Worm (Caenorhabditis elegans) whole organism, L3 larva: ENCODE measurements around the gene H06H21.8.

Source experiments
- aly-2 ChIP-seq: fragments of 150-350 bp; optimal IDR thresholded peaks from 2 replicates; lab custom pipeline; 2014; ENCODE audit warnings: missing biosample characterization, missing genetic modification characterization
- ama-1 ChIP-seq: fragments of 150-350 bp; optimal IDR thresholded peaks from 2 replicates; lab custom pipeline; 2018
- ceh-9 ChIP-seq: sonication (generic microtip); optimal IDR thresholded peaks from 2 replicates; lab custom pipeline; 2018; ENCODE audit warnings: missing biosample characterization, missing genetic modification characterization
- egl-27 ChIP-seq: sonication (generic microtip); optimal IDR thresholded peaks from 4 replicates; lab custom pipeline; 2017; ENCODE audit warnings: missing biosample characterization, missing genetic modification reagents, missing genetic modification characterization
- egl-5 ChIP-seq: fragments of 150-350 bp; optimal IDR thresholded peaks from 2 replicates; lab custom pipeline; 2017; ENCODE audit warnings: missing biosample characterization, missing genetic modification reagents, missing genetic modification characterization, inconsistent platforms
- elt-3 ChIP-seq, 3 experiments: fragments of 150-350 bp in 1 of 3; sonication (generic microtip) in 2 of 3; optimal IDR thresholded peaks; 2 replicates in 2 of 3; 4 replicates in 1 of 3; lab custom pipeline; 2014 to 2017; ENCODE audit warnings: missing biosample characterization in 3 of 3, missing genetic modification characterization in 3 of 3
- fkh-10 ChIP-seq: sonication (generic microtip); optimal IDR thresholded peaks from 2 replicates; lab custom pipeline; 2017; ENCODE audit warnings: missing biosample characterization, missing genetic modification reagents, missing genetic modification characterization
- jun-1 ChIP-seq: fragments of 150-350 bp; optimal IDR thresholded peaks from 2 replicates; lab custom pipeline; 2014; ENCODE audit warnings: missing biosample characterization, missing genetic modification reagents, missing genetic modification characterization
- mdl-1 ChIP-seq: fragments of 150-350 bp; optimal IDR thresholded peaks from 2 replicates; lab custom pipeline; 2014; ENCODE audit warnings: missing biosample characterization, missing genetic modification characterization
- nhr-237 ChIP-seq: fragments of 150-350 bp; optimal IDR thresholded peaks from 2 replicates; lab custom pipeline; 2014; ENCODE audit warnings: missing biosample characterization, missing genetic modification characterization
- nhr-76 ChIP-seq: fragments of 150-350 bp; sonication (generic microtip); optimal IDR thresholded peaks from 5 replicates; lab custom pipeline; 2014; ENCODE audit warnings: missing biosample characterization, missing genetic modification characterization
- nhr-77 ChIP-seq: fragments of 150-350 bp; optimal IDR thresholded peaks from 2 replicates; lab custom pipeline; 2014; ENCODE audit warnings: missing biosample characterization, missing genetic modification characterization
- tbx-2 ChIP-seq: sonication (generic microtip); optimal IDR thresholded peaks from 2 replicates; lab custom pipeline; 2016; ENCODE audit warnings: mild to moderate bottlenecking, missing genetic modification characterization, missing compliant biosample characterization
- ztf-4 ChIP-seq: fragments of 150-350 bp; optimal IDR thresholded peaks from 2 replicates; lab custom pipeline; 2014; ENCODE audit warnings: missing biosample characterization, missing genetic modification characterization

ce11 chrIV:4866599-4866998 lies 45.7 kb upstream of the H06H21.8 start:
- TF ChIP-seq egl-5, result no peak
- no peak for TF ChIP-seq aly-2 (tag; lab: Kevin White, UChicago)
- TF ChIP-seq jun-1 (tag; lab: Kevin White, UChicago), result no peak
- no peak for TF ChIP-seq mdl-1 (tag; lab: Kevin White, UChicago)
- TF ChIP-seq nhr-76 (tag; lab: Kevin White, UChicago), result no peak
- no peak for TF ChIP-seq fkh-10
- no peak for TF ChIP-seq ama-1 (lab: Kevin White, UChicago)
- TF ChIP-seq egl-27, result no peak
- TF ChIP-seq tbx-2 (tag; lab: Kevin White, UChicago), result no peak
- TF ChIP-seq nhr-237 (tag; lab: Kevin White, UChicago), result no peak
- TF ChIP-seq nhr-77 (tag; lab: Kevin White, UChicago), result no peak
- TF ChIP-seq ztf-4, result no peak
- no peak for TF ChIP-seq elt-3 (tag; optimal IDR thresholded peaks at IDR 0.05; lab: Kevin White, UChicago)
- no peak for TF ChIP-seq ceh-9 (tag; lab: Kevin White, UChicago)
